Worm (Caenorhabditis elegans): ENCODE results near the gene srx-115.

srx-115 gene

DNA sequence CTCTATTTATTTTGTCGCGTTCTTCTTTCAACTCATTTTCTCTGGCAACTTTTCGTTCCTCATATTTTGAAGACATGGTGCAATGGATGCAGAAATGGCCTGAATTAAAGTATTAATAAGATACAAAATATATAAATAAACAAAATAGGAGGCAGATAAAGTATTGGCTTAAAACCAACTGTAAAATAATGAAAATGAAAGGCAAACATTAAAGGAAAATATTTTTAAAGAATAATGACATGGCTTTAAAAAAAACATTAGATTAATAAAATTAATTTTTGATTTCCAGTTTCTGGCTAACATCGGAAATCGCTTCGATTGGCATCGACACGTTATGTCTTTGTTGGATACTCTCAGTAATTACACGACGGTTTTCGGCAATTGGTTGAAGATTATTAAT is 11.3 kb upstream of the srx-115 start, which contains the start of gene ddn-1:
Gene ddn-1, minus strand, starts transcription at position 101 of the 400 bp plus-strand sequence.
- TF ChIP-seq hlh-8 (tag; optimal IDR thresholded peaks at IDR 0.05) (no peak), ceh-31 (tag; optimal IDR thresholded peaks at IDR 0.05) (no peak), C38D4.7 (GFP tag; optimal IDR thresholded peaks at IDR 0.05) (no peak), hlh-6 (tag; optimal IDR thresholded peaks at IDR 0.05) (no peak), unc-3 (GFP tag; conservative IDR thresholded peaks at IDR 0.05) (no peak), unc-3 (tag; optimal IDR thresholded peaks at IDR 0.05) (no peak), hlh-15 (tag; optimal IDR thresholded peaks at IDR 0.05) (no peak), hlh-30 (tag; optimal IDR thresholded peaks at IDR 0.05; ENCODE audit: insufficient read depth) (no peak), ahr-1 (tag; optimal IDR thresholded peaks at IDR 0.05) (no peak), ztf-16 (tag; optimal IDR thresholded peaks at IDR 0.05) (no peak), madf-2 (tag; optimal IDR thresholded peaks at IDR 0.05) (no peak), fax-1 (tag; optimal IDR thresholded peaks at IDR 0.05) (no peak), ceh-9 (tag; optimal IDR thresholded peaks at IDR 0.05) (no peak), sdc-2 (tag; optimal IDR thresholded peaks at IDR 0.05) (no peak), ceh-34 (tag; optimal IDR thresholded peaks at IDR 0.05) (no peak), eyg-1 (tag; optimal IDR thresholded peaks at IDR 0.05) (no peak), ceh-48 (tag; optimal IDR thresholded peaks at IDR 0.05) (no peak), tbx-2 (tag; optimal IDR thresholded peaks at IDR 0.05) (no peak), ceh-18 (tag; optimal IDR thresholded peaks at IDR 0.05) (no peak), npax-4 (tag; optimal IDR thresholded peaks at IDR 0.05) (no peak)

DNA sequence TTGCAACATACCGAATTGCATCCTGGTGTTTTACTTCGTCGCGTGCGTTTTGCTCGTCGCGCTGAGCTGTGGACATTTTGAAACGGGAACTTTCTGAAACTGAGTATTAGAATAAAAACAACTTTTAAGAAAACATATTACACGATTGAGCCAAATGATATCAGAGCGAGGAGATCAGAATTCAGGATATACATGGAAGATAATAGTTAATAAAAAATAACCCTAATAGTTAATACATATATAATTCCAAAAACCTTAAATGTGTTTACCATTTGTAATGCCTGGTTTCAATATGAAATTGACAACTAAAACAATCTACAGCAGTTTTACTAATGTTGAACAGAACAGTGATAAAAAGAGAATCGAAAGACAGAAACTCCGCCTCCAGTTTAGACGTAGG is 8.8 kb upstream of the srx-115 start, which contains the start of gene B0507.8:
Gene B0507.8, minus strand, starts transcription at position 101 of the 400 bp plus-strand sequence.
- no peak for TF ChIP-seq sox-2 (GFP tag; IDR thresholded peaks at IDR 0.05)
- TF ChIP-seq ceh-2 (tag; optimal IDR thresholded peaks at IDR 0.05), result no peak
- TF ChIP-seq sdc-2 (tag; optimal IDR thresholded peaks at IDR 0.05), result no peak
- no peak for TF ChIP-seq che-1 (tag; optimal IDR thresholded peaks at IDR 0.05)

DNA sequence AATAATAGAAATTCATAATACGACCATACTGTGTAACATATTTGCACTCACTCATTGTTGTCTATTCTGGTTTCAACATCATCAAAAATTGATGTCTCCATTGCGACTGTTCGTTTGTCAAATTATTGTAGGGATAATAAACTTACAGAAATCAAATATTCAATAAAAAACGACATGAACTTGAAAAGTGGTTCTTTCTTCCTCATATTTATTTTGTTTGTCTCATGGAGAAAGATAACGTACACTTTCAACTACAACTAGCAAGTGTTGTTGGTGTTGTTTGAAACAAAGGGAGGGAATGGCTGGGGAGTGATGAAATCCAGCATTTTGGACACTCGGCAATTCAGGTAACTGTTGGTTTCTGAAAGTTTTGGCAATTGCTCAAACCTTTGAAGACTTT is 5.8 kb upstream of the srx-115 start, which contains the start of gene B0507.9:
Gene B0507.9, minus strand, starts transcription at position 101 of the 400 bp plus-strand sequence.
- TF ChIP-seq ttx-3 (tag; optimal IDR thresholded peaks at IDR 0.05) (no peak), hlh-15 (tag; optimal IDR thresholded peaks at IDR 0.05) (no peak), ceh-2 (tag; optimal IDR thresholded peaks at IDR 0.05) (no peak), C38D4.7 (GFP tag; optimal IDR thresholded peaks at IDR 0.05) (no peak), Y22D7AL.16 (tag; optimal IDR thresholded peaks at IDR 0.05) (no peak), hlh-6 (tag; optimal IDR thresholded peaks at IDR 0.05) (no peak), K09A11.1 (tag; optimal IDR thresholded peaks at IDR 0.05; ENCODE audit: insufficient read depth) (no peak), odd-2 (tag; optimal IDR thresholded peaks at IDR 0.05) (no peak), elt-4 (tag; optimal IDR thresholded peaks at IDR 0.05) (no peak), pros-1 (tag; optimal IDR thresholded peaks at IDR 0.05) (no peak), gmeb-2 (tag; optimal IDR thresholded peaks at IDR 0.05) (no peak), ets-4 (tag; optimal IDR thresholded peaks at IDR 0.05) (no peak), fkh-10 (GFP tag; optimal IDR thresholded peaks at IDR 0.05) (no peak), pha-4 (tag; optimal IDR thresholded peaks at IDR 0.05) (no peak), unc-3 (GFP tag; conservative IDR thresholded peaks at IDR 0.05) (no peak), unc-3 (tag; optimal IDR thresholded peaks at IDR 0.05) (no peak)

DNA sequence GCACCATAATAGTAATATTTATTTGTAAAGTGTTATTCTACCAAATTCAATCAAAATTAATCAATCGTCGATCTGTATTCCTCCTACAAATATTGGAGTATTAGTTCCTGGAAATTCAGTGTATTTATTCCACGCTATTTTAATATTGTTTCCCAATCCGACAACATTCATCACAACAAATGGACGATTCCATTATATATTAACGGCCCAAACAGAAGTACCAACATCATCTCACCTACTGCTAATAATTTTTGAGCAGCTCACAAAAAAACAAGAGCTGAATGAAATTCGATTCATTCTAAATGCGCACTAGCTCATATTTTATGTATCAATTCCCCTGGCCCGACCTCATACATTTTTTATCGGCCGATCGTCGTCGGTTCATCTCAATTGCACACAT is 4.7 kb upstream of the srx-115 start:
- no peak for TF ChIP-seq hlh-6 (tag; optimal IDR thresholded peaks at IDR 0.05)
- no peak for TF ChIP-seq hlh-8 (tag; optimal IDR thresholded peaks at IDR 0.05)
- TF ChIP-seq pax-1 (tag; optimal IDR thresholded peaks at IDR 0.05), result no peak
- no peak for TF ChIP-seq fkh-10 (GFP tag; optimal IDR thresholded peaks at IDR 0.05)
- no peak for TF ChIP-seq unc-86 (tag; optimal IDR thresholded peaks at IDR 0.05)
- no peak for TF ChIP-seq ceh-24 (tag; optimal IDR thresholded peaks at IDR 0.05)
- no peak for TF ChIP-seq ztf-16 (tag; optimal IDR thresholded peaks at IDR 0.05)
- TF ChIP-seq unc-3 (GFP tag; conservative IDR thresholded peaks at IDR 0.05), result no peak
- no peak for TF ChIP-seq unc-3 (tag; optimal IDR thresholded peaks at IDR 0.05)
- no peak for TF ChIP-seq elt-4 (tag; optimal IDR thresholded peaks at IDR 0.05)
